Worm (Caenorhabditis elegans): ENCODE measurements around the gene K08D10.14.

Gene K08D10.14

ce11 chrIV:4115634-4116033 lies 39.1 kb upstream of the K08D10.14 start, which contains the start of the genes F49F1.4 and F49F1.2:
TSS of gene F49F1.4 (minus strand) at chrIV:4115734.
TSS of gene F49F1.2 (plus strand) at chrIV:4115943.
- TF ChIP-seq pag-3 (tag; optimal IDR thresholded peaks at IDR 0.05; ENCODE audit: borderline replicate concordance) (no peak), unc-3 (GFP tag; conservative IDR thresholded peaks at IDR 0.05) (no peak), unc-3 (tag; optimal IDR thresholded peaks at IDR 0.05) (no peak), ceh-31 (tag; optimal IDR thresholded peaks at IDR 0.05) (no peak), odd-2 (tag; optimal IDR thresholded peaks at IDR 0.05) (no peak), ets-4 (tag; optimal IDR thresholded peaks at IDR 0.05) (no peak), gmeb-2 (tag; optimal IDR thresholded peaks at IDR 0.05) (no peak), rnt-1 (tag; optimal IDR thresholded peaks at IDR 0.05) (no peak), pqm-1 (tag; optimal IDR thresholded peaks at IDR 0.05) (no peak), unc-42 (tag; optimal IDR thresholded peaks at IDR 0.05) (no peak), ceh-18 (tag; optimal IDR thresholded peaks at IDR 0.05) (no peak), mec-3 (tag; optimal IDR thresholded peaks at IDR 0.05; ENCODE audit: borderline replicate concordance) (no peak), F13H6.1 (tag; optimal IDR thresholded peaks at IDR 0.05) (no peak), syd-9 (tag; optimal IDR thresholded peaks at IDR 0.05) (no peak), eyg-1 (tag; optimal IDR thresholded peaks at IDR 0.05) (no peak), ceh-34 (tag; optimal IDR thresholded peaks at IDR 0.05) (no peak), hlh-6 (tag; optimal IDR thresholded peaks at IDR 0.05) (no peak), ztf-16 (tag; optimal IDR thresholded peaks at IDR 0.05) (no peak), ceh-45 (GFP tag; IDR thresholded peaks at IDR 0.05) (no peak)

ce11 chrIV:4117432-4117831 lies 37.3 kb upstream of the K08D10.14 start, which contains the start of gene drd-50:
TSS of gene drd-50 (plus strand) at chrIV:4117732.
- no peak for TF ChIP-seq pros-1 (tag; optimal IDR thresholded peaks at IDR 0.05)
- no peak for TF ChIP-seq lim-6 (tag; optimal IDR thresholded peaks at IDR 0.05)
- TF ChIP-seq sox-2 (GFP tag; IDR thresholded peaks at IDR 0.05), result no peak
- no peak for TF ChIP-seq ceh-19 (GFP tag; optimal IDR thresholded peaks at IDR 0.05)
- TF ChIP-seq ceh-24 (tag; optimal IDR thresholded peaks at IDR 0.05), result no peak
- TF ChIP-seq elt-2 (tag; optimal IDR thresholded peaks at IDR 0.05), result no peak
- no peak for TF ChIP-seq hlh-30 (tag; optimal IDR thresholded peaks at IDR 0.05; ENCODE audit: insufficient read depth)
- TF ChIP-seq ceh-22 (tag; optimal IDR thresholded peaks at IDR 0.05), result no peak
- TF ChIP-seq ttx-3 (tag; optimal IDR thresholded peaks at IDR 0.05), result no peak
- TF ChIP-seq hlh-15 (tag; optimal IDR thresholded peaks at IDR 0.05), result no peak
- TF ChIP-seq elt-4 (tag; optimal IDR thresholded peaks at IDR 0.05), result no peak
- no peak for TF ChIP-seq fkh-10 (GFP tag; optimal IDR thresholded peaks at IDR 0.05)

ce11 chrIV:4120263-4120662 lies 34.5 kb upstream of the K08D10.14 start, which contains the start of gene F49F1.5:
TSS of gene F49F1.5 (minus strand) at chrIV:4120415.
- TF ChIP-seq ceh-24 (tag; optimal IDR thresholded peaks at IDR 0.05) (no peak), hlh-15 (tag; optimal IDR thresholded peaks at IDR 0.05) (no peak), pha-2 (tag; optimal IDR thresholded peaks at IDR 0.05) (no peak), hlh-6 (tag; optimal IDR thresholded peaks at IDR 0.05) (no peak), ceh-9 (tag; optimal IDR thresholded peaks at IDR 0.05) (no peak), elt-2 (tag; optimal IDR thresholded peaks at IDR 0.05) (no peak), ets-4 (tag; optimal IDR thresholded peaks at IDR 0.05) (no peak)

ce11 chrIV:4121055-4121454 lies 33.7 kb upstream of the K08D10.14 start:
- no peak for TF ChIP-seq C08G9.2 (tag; optimal IDR thresholded peaks at IDR 0.05)

- TF ChIP-seq che-1 (tag; optimal IDR thresholded peaks at IDR 0.05) (no peak), unc-3 (GFP tag; conservative IDR thresholded peaks at IDR 0.05) (no peak), unc-3 (tag; optimal IDR thresholded peaks at IDR 0.05) (no peak), ztf-16 (tag; optimal IDR thresholded peaks at IDR 0.05) (no peak), tbx-2 (tag; optimal IDR thresholded peaks at IDR 0.05) (no peak), ceh-14 (tag; optimal IDR thresholded peaks at IDR 0.05) (no peak)
Observed at ce11 chrIV:4123083-4123482, 31.7 kb upstream of the K08D10.14 start, which contains the start of gene mul-1. TSS of gene mul-1 (minus strand) at chrIV:4123166.

Measured in whole organism, late embryonic.